Worm (Caenorhabditis elegans) whole organism, L4/young adult: ENCODE measurements around the gene lido-9.

Experiments
- W03F9.2 ChIP-seq: fragments of 150-350 bp; optimal IDR thresholded peaks from 2 replicates; lab custom pipeline; 2014; ENCODE audit warnings: missing biosample characterization, missing genetic modification characterization
- him-1 ChIP-seq: sonication (generic microtip); optimal IDR thresholded peaks from 2 replicates; lab custom pipeline; 2016; ENCODE audit warnings: missing genotype, missing genetic modification reagents, missing genetic modification characterization, missing compliant biosample characterization

- TF ChIP-seq him-1 (tag; lab: Kevin White, UChicago) (no peak), W03F9.2 (tag; lab: Kevin White, UChicago) (no peak)
Observed at ce11 chrII:3003667-3004066, 3.1 kb downstream of the lido-9 start, which contains the start of gene lido-11.
